In the genomic region with DNA sequence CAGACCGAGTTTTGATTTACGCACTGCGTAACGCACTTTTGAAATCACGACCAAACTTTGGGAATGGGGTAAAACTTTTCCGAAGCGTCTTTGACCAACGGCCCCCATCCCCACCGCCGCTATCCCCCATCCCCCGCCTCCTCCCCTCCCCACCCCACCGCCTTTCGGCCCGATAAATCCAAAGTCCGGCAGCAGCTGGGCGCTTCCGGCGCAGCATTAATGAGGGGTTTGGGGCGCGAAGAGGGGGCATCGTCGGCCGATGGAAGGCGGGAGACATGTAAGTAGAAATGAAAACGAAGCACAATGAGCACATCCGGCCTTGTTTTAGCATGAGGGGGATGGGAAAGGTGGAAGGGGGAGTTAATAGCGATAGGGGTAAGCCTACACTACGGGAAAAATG, we compare ENCODE assay signal across 4 fruit fly cellular contexts.
TF ChIP-seq lines count a peak whose summit lies in the region.

No protein-coding gene starts in this region.

- TF ChIP-seq CTCF in whole organism, embryonic (GFP tag; optimal IDR thresholded peaks at IDR 0.05; lab: Kevin White, UChicago), result no peak

TF ChIP-seq in whole organism, adult, 20 proteins besides CTCF, POLR2A, EP300 and RAD21:
- TF ChIP-seq CG1620 (GFP tag; optimal IDR thresholded peaks at IDR 0.05; lab: Kevin White, UChicago), result no peak
- TF ChIP-seq CG11617 (GFP tag; optimal IDR thresholded peaks at IDR 0.05; lab: Kevin White, UChicago), result no peak
- peak; percentile 19 for TF ChIP-seq cic (GFP tag; optimal IDR thresholded peaks at IDR 0.05; lab: Kevin White, UChicago)
- no peak for TF ChIP-seq CG7101 (tag; optimal IDR thresholded peaks at IDR 0.05; lab: Kevin White, UChicago)
- peak; percentile 32 for TF ChIP-seq tj (GFP tag; optimal IDR thresholded peaks at IDR 0.05; lab: Kevin White, UChicago)
- TF ChIP-seq CG12768 (GFP tag; optimal IDR thresholded peaks at IDR 0.05; lab: Kevin White, UChicago), result no peak

TF ChIP-seq in whole organism, embryonic, 481 proteins besides CTCF, POLR2A, EP300 and RAD21 (continues in another document):
- TF ChIP-seq tio (GFP tag; optimal IDR thresholded peaks at IDR 0.05; lab: Kevin White, UChicago), result no peak
- no peak for TF ChIP-seq exex (tag; optimal IDR thresholded peaks at IDR 0.05; lab: Kevin White, UChicago)
- TF ChIP-seq CG14860 (GFP tag; IDR thresholded peaks at IDR 0.05; lab: Robert Waterston, UW; ENCODE audit: partially characterized antibody), result no peak
- TF ChIP-seq Awh (GFP tag; IDR thresholded peaks at IDR 0.05; lab: Robert Waterston, UW), result 0 out of 2 replicates have a peak, but pooled peaks have one; percentile 41
- TF ChIP-seq E2f1 (GFP tag; IDR thresholded peaks at IDR 0.05; lab: Robert Waterston, UW), result no peak
- no peak for TF ChIP-seq Atf-2 (GFP tag; optimal IDR thresholded peaks at IDR 0.05; lab: Kevin White, UChicago)
- TF ChIP-seq br (optimal IDR thresholded peaks at IDR 0.05; lab: Kevin White, UChicago), result no peak
- TF ChIP-seq GATAe (GFP tag; conservative IDR thresholded peaks at IDR 0.05; lab: Robert Waterston, UW), result no peak
- TF ChIP-seq MESR4 (GFP tag; optimal IDR thresholded peaks at IDR 0.05; lab: Kevin White, UChicago), result no peak
- no peak for TF ChIP-seq phol (tag; optimal IDR thresholded peaks at IDR 0.05; lab: Kevin White, UChicago)
- no peak for TF ChIP-seq grau (tag; optimal IDR thresholded peaks at IDR 0.05; lab: Kevin White, UChicago)
- TF ChIP-seq CG18599 (GFP tag; optimal IDR thresholded peaks at IDR 0.05; lab: Kevin White, UChicago), result peak; percentile 20
- TF ChIP-seq CG1233 (GFP tag; optimal IDR thresholded peaks at IDR 0.05; lab: Kevin White, UChicago), result no peak
- no peak for TF ChIP-seq sisA (GFP tag; IDR thresholded peaks at IDR 0.05; lab: Robert Waterston, UW)
- no peak for TF ChIP-seq Spps (tag; optimal IDR thresholded peaks at IDR 0.05; lab: Kevin White, UChicago)
- TF ChIP-seq oc (tag; optimal IDR thresholded peaks at IDR 0.05; lab: Kevin White, UChicago), result peak; percentile 46
- no peak for TF ChIP-seq pzg (GFP tag; optimal IDR thresholded peaks at IDR 0.05; lab: Kevin White, UChicago)
- no peak for TF ChIP-seq CG6813 (GFP tag; optimal IDR thresholded peaks at IDR 0.05; lab: Kevin White, UChicago)
- no peak for TF ChIP-seq CG7372 (GFP tag; IDR thresholded peaks at IDR 0.05; lab: Robert Waterston, UW)
- TF ChIP-seq C15 (GFP tag; IDR thresholded peaks at IDR 0.05; lab: Robert Waterston, UW), result no peak
- no peak for TF ChIP-seq trh (GFP tag; optimal IDR thresholded peaks at IDR 0.05; lab: Kevin White, UChicago)
- no peak for TF ChIP-seq eve (GFP tag; optimal IDR thresholded peaks at IDR 0.05; lab: Kevin White, UChicago)
- no peak for TF ChIP-seq Drgx (GFP tag; IDR thresholded peaks at IDR 0.05; lab: Robert Waterston, UW)
- no peak for TF ChIP-seq twi (tag; optimal IDR thresholded peaks at IDR 0.05; lab: Kevin White, UChicago)
- no peak for TF ChIP-seq CG2889 (GFP tag; IDR thresholded peaks at IDR 0.05; lab: Robert Waterston, UW)
- TF ChIP-seq kah (GFP tag; optimal IDR thresholded peaks at IDR 0.05; lab: Kevin White, UChicago), result peak; percentile 23
- TF ChIP-seq Hr78 (GFP tag; optimal IDR thresholded peaks at IDR 0.05; lab: Kevin White, UChicago), result no peak
- TF ChIP-seq CG12659 (GFP tag; optimal IDR thresholded peaks at IDR 0.05; lab: Kevin White, UChicago), result no peak

TF ChIP-seq in whole organism, prepupa, 60 proteins besides CTCF, POLR2A, EP300 and RAD21:
- TF ChIP-seq CG31627 (GFP tag; optimal IDR thresholded peaks at IDR 0.05; lab: Kevin White, UChicago), result no peak
- TF ChIP-seq eg (GFP tag; IDR thresholded peaks at IDR 0.05; lab: Robert Waterston, UW), result peak; percentile 32; the same call in 1 of the 3 replicates
- TF ChIP-seq dac (GFP tag; optimal IDR thresholded peaks at IDR 0.05; lab: Kevin White, UChicago), result no peak
- TF ChIP-seq CG6808 (GFP tag; optimal IDR thresholded peaks at IDR 0.05; lab: Kevin White, UChicago), result peak; percentile 77
- TF ChIP-seq CG16779 (tag; optimal IDR thresholded peaks at IDR 0.05; lab: Kevin White, UChicago), result peak; percentile 68
- TF ChIP-seq CG6276 (GFP tag; optimal IDR thresholded peaks at IDR 0.05; lab: Kevin White, UChicago), result peak; percentile 73
- peak; percentile 33 for TF ChIP-seq CG7368 (GFP tag; optimal IDR thresholded peaks at IDR 0.05; lab: Kevin White, UChicago)
- TF ChIP-seq spab (GFP tag; optimal IDR thresholded peaks at IDR 0.05; lab: Kevin White, UChicago), result peak; percentile 33
- no peak for TF ChIP-seq Hr38 (GFP tag; optimal IDR thresholded peaks at IDR 0.05; lab: Kevin White, UChicago)
- TF ChIP-seq topi (GFP tag; optimal IDR thresholded peaks at IDR 0.05; lab: Kevin White, UChicago), result no peak
- peak; percentile 47 for TF ChIP-seq net (GFP tag; optimal IDR thresholded peaks at IDR 0.05; lab: Kevin White, UChicago)
- TF ChIP-seq CG6163 (GFP tag; IDR thresholded peaks at IDR 0.05; lab: Robert Waterston, UW), result no peak
- no peak for TF ChIP-seq svp (GFP tag; lab: Kevin White, UChicago)
- TF ChIP-seq Ets21C (GFP tag; optimal IDR thresholded peaks at IDR 0.05; lab: Kevin White, UChicago), result no peak
- no peak for TF ChIP-seq Blimp-1 (GFP tag; optimal IDR thresholded peaks at IDR 0.05; lab: Kevin White, UChicago)
- peak; percentile 41 for TF ChIP-seq CG10669 (GFP tag; optimal IDR thresholded peaks at IDR 0.05; lab: Kevin White, UChicago)
- TF ChIP-seq Hr4 (GFP tag; optimal IDR thresholded peaks at IDR 0.05; lab: Kevin White, UChicago), result no peak
- TF ChIP-seq CG3032 (tag; optimal IDR thresholded peaks at IDR 0.05; lab: Kevin White, UChicago), result peak; percentile 1
- peak; percentile 45; the same call in 1 of the 2 replicates for TF ChIP-seq Gug (GFP tag; IDR thresholded peaks at IDR 0.05; lab: Robert Waterston, UW)
- no peak for TF ChIP-seq pdm3 (GFP tag; optimal IDR thresholded peaks at IDR 0.05; lab: Kevin White, UChicago)
- TF ChIP-seq CG9139 (GFP tag; optimal IDR thresholded peaks at IDR 0.05; lab: Kevin White, UChicago), result peak; percentile 81
- no peak for TF ChIP-seq CG6854 (GFP tag; optimal IDR thresholded peaks at IDR 0.05; lab: Kevin White, UChicago)
- TF ChIP-seq salr (GFP tag; optimal IDR thresholded peaks at IDR 0.05; lab: Kevin White, UChicago), result peak in 1 of 2 experiments; percentile 30
- TF ChIP-seq CG8119 (GFP tag; IDR thresholded peaks at IDR 0.05; lab: Robert Waterston, UW), result 0 out of 3 replicates have a peak, but pooled peaks have one; percentile 17
- TF ChIP-seq CG32006 (GFP tag; optimal IDR thresholded peaks at IDR 0.05; lab: Kevin White, UChicago), result peak; percentile 0
- peak; percentile 81 to 85 for TF ChIP-seq ss (GFP tag; optimal IDR thresholded peaks at IDR 0.05; lab: Kevin White, UChicago)
- TF ChIP-seq CG1621 (tag; optimal IDR thresholded peaks at IDR 0.05; lab: Kevin White, UChicago), result peak; percentile 52

TF ChIP-seq in whole organism, pupa, 21 proteins besides CTCF, POLR2A, EP300 and RAD21:
- no peak for TF ChIP-seq rn (GFP tag; IDR thresholded peaks at IDR 0.05; lab: Robert Waterston, UW)
- TF ChIP-seq CG15710 (tag; optimal IDR thresholded peaks at IDR 0.05; lab: Kevin White, UChicago), result peak; percentile 31
- no peak for TF ChIP-seq EcR (GFP tag; optimal IDR thresholded peaks at IDR 0.05; lab: Kevin White, UChicago)
- TF ChIP-seq CG12605 (GFP tag; IDR thresholded peaks at IDR 0.05; lab: Robert Waterston, UW), result peak; percentile 48; the same call in 1 of the 2 replicates
- TF ChIP-seq fd96Ca (GFP tag; IDR thresholded peaks at IDR 0.05; lab: Robert Waterston, UW), result peak; percentile 46; the same call in 2 of the 3 replicates
- peak; percentile 60 for TF ChIP-seq Ets98B (GFP tag; IDR thresholded peaks at IDR 0.05; lab: Robert Waterston, UW)
- no peak for TF ChIP-seq Pif1B (GFP tag; optimal IDR thresholded peaks at IDR 0.05; lab: Kevin White, UChicago)
- TF ChIP-seq Snoo (tag; optimal IDR thresholded peaks at IDR 0.05; lab: Kevin White, UChicago), result no peak
- TF ChIP-seq Pif1A (GFP tag; optimal IDR thresholded peaks at IDR 0.05; lab: Kevin White, UChicago), result no peak
- TF ChIP-seq CG8301 (tag; optimal IDR thresholded peaks at IDR 0.05; lab: Kevin White, UChicago), result peak; percentile 18
- TF ChIP-seq CG14655 (GFP tag; optimal IDR thresholded peaks at IDR 0.05; lab: Kevin White, UChicago), result peak; percentile 61
- TF ChIP-seq CG17806 (tag; optimal IDR thresholded peaks at IDR 0.05; lab: Kevin White, UChicago), result peak; percentile 16
- TF ChIP-seq CG9948 (tag; optimal IDR thresholded peaks at IDR 0.05; lab: Kevin White, UChicago), result no peak
- no peak for TF ChIP-seq CG10348 (GFP tag; IDR thresholded peaks at IDR 0.05; lab: Robert Waterston, UW)
- TF ChIP-seq gl (tag; optimal IDR thresholded peaks at IDR 0.05; lab: Kevin White, UChicago), result peak; percentile 79
- no peak for TF ChIP-seq CG34367 (tag; optimal IDR thresholded peaks at IDR 0.05; lab: Kevin White, UChicago)
- TF ChIP-seq CG4496 (GFP tag; IDR thresholded peaks at IDR 0.05; lab: Robert Waterston, UW), result peak; percentile 42; the same call in 1 of the 3 replicates
- TF ChIP-seq CG32121 (GFP tag; IDR thresholded peaks at IDR 0.05; lab: Robert Waterston, UW), result peak; percentile 59
- TF ChIP-seq CG8159 (tag; optimal IDR thresholded peaks at IDR 0.05; lab: Kevin White, UChicago), result peak; percentile 16
- no peak for TF ChIP-seq D1 (tag; optimal IDR thresholded peaks at IDR 0.05; lab: Kevin White, UChicago)
- peak; percentile 79 for TF ChIP-seq CG13204 (GFP tag; optimal IDR thresholded peaks at IDR 0.05; lab: Kevin White, UChicago)
